Fruit fly (Drosophila melanogaster) Kc167 (cell line): ENCODE results near the gene CG31097.

Source experiments
- Myc ChIP-seq: fragments of >200 bp; optimal IDR thresholded peaks from 2 replicates; lab custom pipeline; 2017; ENCODE audit warnings: missing external identifiers
- Sin3A ChIP-seq: fragments of >200 bp; optimal IDR thresholded peaks from 2 replicates; lab custom pipeline; 2018; ENCODE audit warnings: missing external identifiers
- h ChIP-seq: fragments of >200 bp; optimal IDR thresholded peaks from 3 replicates; lab custom pipeline; 2018; ENCODE audit warnings: missing external identifiers
- insv ChIP-seq: fragments of >200 bp; optimal IDR thresholded peaks from 3 replicates; lab custom pipeline; 2018; ENCODE audit warnings: missing external identifiers
- psq ChIP-seq: fragments of >200 bp; optimal IDR thresholded peaks from 2 replicates; lab custom pipeline; 2017; ENCODE audit warnings: missing external identifiers
- ttk ChIP-seq: sonication (Bioruptor generic); optimal IDR thresholded peaks from 2 replicates; lab custom pipeline; 2017; ENCODE audit warnings: missing external identifiers

DNA sequence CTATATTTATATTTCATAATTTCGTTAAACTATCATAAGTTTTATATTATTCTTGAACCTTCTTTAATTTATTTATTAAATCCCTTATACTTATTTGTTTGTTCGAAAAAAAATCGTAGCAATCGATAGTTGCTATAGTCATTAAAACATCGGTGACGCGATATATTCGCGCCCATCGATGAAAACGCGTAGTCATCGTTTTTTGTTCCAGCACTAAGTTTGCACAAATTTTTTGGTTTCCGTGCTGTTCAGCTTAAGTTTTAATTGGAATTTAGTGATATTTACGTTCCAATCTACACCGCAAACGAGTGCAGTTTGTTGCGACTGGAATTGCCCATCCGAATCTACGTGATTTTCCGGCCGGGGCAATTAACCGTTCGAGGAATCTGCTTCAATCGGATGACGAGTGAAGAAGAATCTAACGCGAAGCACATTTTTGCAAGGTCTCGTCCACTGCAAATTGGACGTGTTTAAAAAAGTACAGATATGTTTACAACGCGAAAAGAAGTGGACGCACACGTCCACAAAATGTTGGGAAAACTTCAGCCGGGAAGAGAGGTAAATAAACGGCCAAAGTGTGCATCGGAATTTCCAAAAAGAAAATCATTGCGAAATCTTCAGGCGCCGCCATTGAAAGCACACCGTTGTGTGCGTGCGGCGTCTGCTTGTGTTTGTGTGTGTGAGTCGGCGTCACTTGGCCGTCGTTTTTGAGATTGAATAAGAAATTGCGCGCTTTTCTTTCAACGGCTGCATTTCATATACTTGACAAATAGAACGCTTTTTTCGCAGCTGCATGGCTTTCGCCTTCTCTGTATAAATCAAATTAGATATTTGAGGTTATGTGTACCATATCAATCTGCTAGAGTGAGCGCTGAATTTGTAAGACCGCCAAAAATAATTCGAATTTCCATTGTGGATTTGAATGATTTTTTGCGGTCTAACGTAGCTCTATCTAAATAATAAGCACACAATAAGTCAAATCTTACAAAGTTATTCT, 48.1 kb downstream of the CG31097 start, which contains the start of gene Nup358:
- TF ChIP-seq Myc (lab: Kevin White, UChicago) (no peak), insv (lab: Kevin White, UChicago) (no peak), h (lab: Kevin White, UChicago) (no peak), Sin3A (lab: Kevin White, UChicago) (no peak), ttk (lab: Kevin White, UChicago) (no peak), psq (no peak)
